Fruit fly (Drosophila melanogaster) whole organism, embryonic: ENCODE results near the gene Alg9.
A peak's percentile ranks its signal among the peaks of the same experiment; 100 is the strongest.

ENCODE experiments used
- CG16863 ChIP-seq: fragments of 200-800 bp; sonication (Bioruptor generic); optimal IDR thresholded peaks from 3 replicates; lab custom pipeline; 2016; ENCODE audit warnings: missing biosample characterization, missing genetic modification characterization
- CG30431 ChIP-seq: fragments of 200-800 bp; sonication (Bioruptor generic); optimal IDR thresholded peaks from 2 replicates; lab custom pipeline; 2017; ENCODE audit warnings: missing biosample characterization, missing genetic modification characterization
- sisA ChIP-seq: fragments of 200-800 bp; sonication (Bioruptor generic); IDR thresholded peaks from 2 replicates; pipeline ENCODE4 v1.3.6; 2022; ENCODE audit warnings: missing biosample characterization, missing genetic modification characterization

dm6 chr3R:25247379-25247869 lies 26.0 kb downstream of the Alg9 start, which contains the start of the genes RpS27 and Nup37:
- TF ChIP-seq CG30431 (GFP tag; lab: Kevin White, UChicago): peak; percentile 98
- TF ChIP-seq CG16863: peak; percentile 98
- TF ChIP-seq sisA (GFP tag; lab: Robert Waterston, UW): peak; percentile 95
